Fruit fly (Drosophila melanogaster) S2 (cell line): ENCODE results near the gene mtm.

ENCODE experiments used
- CG8478 ChIP-seq: fragments of >200 bp; optimal IDR thresholded peaks from 2 replicates; lab custom pipeline; 2018
- CTCF ChIP-seq, 2 experiments: fragments of >200 bp; optimal IDR thresholded peaks; 2 replicates each; lab custom pipeline; 2018

dm6 chr2L:5997609-5998229 lies 39.1 kb downstream of the mtm start:
- TF ChIP-seq CTCF (optimal IDR thresholded peaks at IDR 0.05; lab: Kevin White, UChicago) (no peak), CG8478 (lab: Kevin White, UChicago) (no peak)
